Worm (Caenorhabditis elegans): ENCODE data around the gene R107.2.

The R107.2 gene

DNA sequence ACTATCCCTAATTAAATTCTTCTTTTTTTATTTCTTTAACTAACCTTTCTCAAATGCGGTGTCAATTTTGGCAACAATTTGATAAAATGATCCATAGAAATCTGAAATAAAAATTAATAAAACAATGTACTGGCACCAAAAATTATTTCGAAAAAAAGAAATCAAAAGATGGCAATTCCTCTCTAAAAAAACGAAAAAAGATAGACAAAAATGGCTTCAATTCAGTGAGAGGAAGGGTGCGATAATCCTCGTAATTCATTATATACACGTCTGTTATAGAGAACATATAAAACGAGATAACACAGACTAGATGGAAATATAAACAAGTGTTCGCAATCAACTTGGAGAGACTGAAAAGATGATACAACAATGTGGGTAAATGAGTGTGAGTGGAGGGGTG, at the start of gene R107.2:
TSS of gene R107.2 (minus strand) at position 101 of the 400 bp plus-strand sequence.
- TF ChIP-seq elt-2 (tag; optimal IDR thresholded peaks at IDR 0.05) (no peak), egl-13 (tag; optimal IDR thresholded peaks at IDR 0.05) (no peak), irx-1 (tag; optimal IDR thresholded peaks at IDR 0.05) (no peak), vab-15 (tag; optimal IDR thresholded peaks at IDR 0.05) (no peak), unc-86 (tag; optimal IDR thresholded peaks at IDR 0.05) (no peak), ces-1 (GFP tag; optimal IDR thresholded peaks at IDR 0.05) (no peak), pag-3 (tag; optimal IDR thresholded peaks at IDR 0.05; ENCODE audit: borderline replicate concordance, insufficient read depth) (no peak)

DNA sequence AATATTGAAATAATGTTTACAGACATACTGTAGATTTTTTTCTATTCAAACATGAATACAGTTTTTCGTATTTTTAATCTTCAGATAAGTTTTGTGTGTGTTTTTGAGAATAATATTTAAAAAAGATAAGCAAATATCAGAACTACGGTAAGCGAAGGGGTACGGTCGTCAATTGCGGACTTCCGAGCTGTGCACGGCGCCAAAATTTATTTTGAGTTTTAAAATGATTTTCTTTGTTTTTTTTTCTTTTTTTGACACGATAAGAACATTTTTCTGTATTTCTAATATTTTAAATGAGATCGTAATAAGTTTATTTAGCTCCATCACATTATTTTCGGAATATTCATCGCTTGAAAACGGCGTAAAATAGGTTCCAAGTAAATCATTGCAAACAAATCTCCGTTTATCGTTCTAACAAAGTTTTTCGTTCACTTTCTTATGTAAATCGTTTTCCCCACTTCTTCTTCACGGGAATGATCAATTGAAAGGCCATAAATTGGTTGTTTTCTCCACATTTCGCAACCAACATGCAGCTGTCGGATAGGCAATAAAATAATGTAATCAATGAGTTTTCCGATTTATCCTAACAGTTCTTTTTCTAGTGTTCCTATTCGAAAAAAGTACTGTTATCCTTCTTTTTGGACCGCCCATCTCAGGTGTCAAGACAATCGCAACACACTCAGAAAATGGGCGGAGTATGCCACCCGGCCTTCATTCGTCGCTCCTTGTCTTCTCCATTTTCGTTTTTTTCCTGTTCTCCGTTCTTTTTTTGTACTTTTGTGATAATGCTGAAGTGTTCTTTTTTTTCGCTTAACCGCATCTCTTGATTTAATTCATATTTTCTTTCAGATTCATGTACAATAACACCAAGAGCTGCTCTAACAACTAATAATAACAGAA, 45.9 kb upstream of the R107.2 start, which contains the start of gene glp-1:
TSS of gene glp-1 (plus strand) at position 850 of the 900 bp plus-strand sequence.
- TF ChIP-seq blmp-1 (tag; optimal IDR thresholded peaks at IDR 0.05) (peak; percentile 68), nhr-90 (tag; optimal IDR thresholded peaks at IDR 0.05; ENCODE audit: poor library complexity) (no peak), nhr-19 (GFP tag; conservative IDR thresholded peaks at IDR 0.05) (no peak)

DNA sequence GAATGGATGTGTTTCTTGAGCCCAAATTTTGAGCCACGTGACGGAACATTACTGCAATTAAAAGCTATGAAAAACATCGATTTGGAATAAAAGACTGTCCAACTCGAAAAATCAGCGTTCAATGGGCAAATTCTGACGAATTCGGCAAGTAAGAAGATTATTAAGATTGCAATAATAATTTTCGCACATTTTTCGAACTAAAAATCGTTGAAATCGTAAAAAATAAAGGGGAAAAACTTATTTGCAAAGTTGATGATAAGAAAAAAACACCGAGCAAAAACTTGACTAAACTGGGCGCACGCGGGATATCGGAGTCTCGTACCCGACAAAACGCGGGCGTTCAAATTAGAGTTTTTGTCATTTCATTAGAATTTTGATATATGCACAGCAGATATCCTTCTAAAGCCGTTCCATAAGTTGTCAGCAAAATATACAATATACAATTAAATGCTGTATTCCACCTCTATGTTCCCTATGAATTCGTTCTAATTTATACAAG, 43.6 kb upstream of the R107.2 start, which contains the start of the genes mccc-2 and mrpl-44:
TSS of gene mccc-2 (minus strand) at position 51 of the 499 bp plus-strand sequence.
TSS of gene mrpl-44 (minus strand) at position 51 of the 499 bp plus-strand sequence.
- TF ChIP-seq ces-1 (GFP tag; optimal IDR thresholded peaks at IDR 0.05), result no peak
- TF ChIP-seq mep-1 (tag; optimal IDR thresholded peaks at IDR 0.05), result no peak
- TF ChIP-seq sptf-1 (tag; optimal IDR thresholded peaks at IDR 0.05), result no peak
- no peak for TF ChIP-seq C04F5.9 (tag; optimal IDR thresholded peaks at IDR 0.05)
- TF ChIP-seq sup-37 (GFP tag; optimal IDR thresholded peaks at IDR 0.05), result no peak
- TF ChIP-seq pax-3 (tag; optimal IDR thresholded peaks at IDR 0.05), result no peak
- TF ChIP-seq nhr-28 (tag; optimal IDR thresholded peaks at IDR 0.05), result no peak
- peak; percentile 46 for TF ChIP-seq nhr-85 (tag)
- 0 out of 2 replicates have a peak, but pooled peaks have one; percentile 7 for TF ChIP-seq nhr-19 (GFP tag; conservative IDR thresholded peaks at IDR 0.05)
- TF ChIP-seq C34B4.2 (tag; optimal IDR thresholded peaks at IDR 0.05), result no peak
- peak; percentile 33 for TF ChIP-seq lin-15B (tag; optimal IDR thresholded peaks at IDR 0.05)
- TF ChIP-seq skn-1 (tag; optimal IDR thresholded peaks at IDR 0.05), result no peak
- TF ChIP-seq mdl-1 (tag; optimal IDR thresholded peaks at IDR 0.05), result no peak
- TF ChIP-seq unc-130 (tag; optimal IDR thresholded peaks at IDR 0.05), result no peak
- TF ChIP-seq xbp-1 (tag; optimal IDR thresholded peaks at IDR 0.05), result peak; percentile 33
- TF ChIP-seq hlh-4 (tag; optimal IDR thresholded peaks at IDR 0.05), result no peak
- no peak for TF ChIP-seq grh-1 (GFP tag; IDR thresholded peaks at IDR 0.05)
- TF ChIP-seq nhr-20 (tag; optimal IDR thresholded peaks at IDR 0.05), result peak; percentile 23
- no peak for TF ChIP-seq nhr-84 (tag; optimal IDR thresholded peaks at IDR 0.05)
- peak; percentile 39 for TF ChIP-seq isw-1 (GFP tag; IDR thresholded peaks at IDR 0.05)
- TF ChIP-seq snu-23 (GFP tag; optimal IDR thresholded peaks at IDR 0.05), result no peak
- no peak for TF ChIP-seq lin-39 (tag; optimal IDR thresholded peaks at IDR 0.05)
- TF ChIP-seq fkh-4 (tag; optimal IDR thresholded peaks at IDR 0.05; ENCODE audit: borderline replicate concordance), result no peak
- TF ChIP-seq ceh-82 (tag; optimal IDR thresholded peaks at IDR 0.05), result peak in 2 of 3 experiments; percentile 14 to 25
- TF ChIP-seq efl-3 (GFP tag; optimal IDR thresholded peaks at IDR 0.05), result no peak
- peak; percentile 30 for TF ChIP-seq swsn-7 (tag; optimal IDR thresholded peaks at IDR 0.05)
- no peak for TF ChIP-seq ets-5 (GFP tag; IDR thresholded peaks at IDR 0.05)
- no peak for TF ChIP-seq fos-1 (tag; optimal IDR thresholded peaks at IDR 0.05)
- TF ChIP-seq ceh-88 (GFP tag; IDR thresholded peaks at IDR 0.05), result no peak
- no peak for TF ChIP-seq lin-13 (GFP tag; optimal IDR thresholded peaks at IDR 0.05)
- TF ChIP-seq snpc-4 (tag; optimal IDR thresholded peaks at IDR 0.05), result no peak
- TF ChIP-seq lin-14 (GFP tag; optimal IDR thresholded peaks at IDR 0.05), result no peak
- no peak for TF ChIP-seq tbx-2 (tag; optimal IDR thresholded peaks at IDR 0.05)
- no peak for TF ChIP-seq ceh-90 (tag; optimal IDR thresholded peaks at IDR 0.05)
- TF ChIP-seq ztf-11 (tag; optimal IDR thresholded peaks at IDR 0.05), result no peak
- no peak for TF ChIP-seq unc-62 (GFP tag; optimal IDR thresholded peaks at IDR 0.05)
- TF ChIP-seq hlh-17 (GFP tag; optimal IDR thresholded peaks at IDR 0.05; ENCODE audit: borderline replicate concordance), result no peak
- no peak for TF ChIP-seq nhr-12 (tag; optimal IDR thresholded peaks at IDR 0.05)
- no peak for TF ChIP-seq elt-3 (tag; optimal IDR thresholded peaks at IDR 0.05)

Measured in whole organism, L1 larva.